Worm (Caenorhabditis elegans): Measurements from ENCODE around the gene angl-1.
A peak's percentile ranks its signal among the peaks of the same experiment; 100 is the strongest.
"Not testable (repeated sequence)": the region's sequence is repeated elsewhere in the genome, so short reads cannot be mapped to it uniquely, and the experiment has no call there.

angl-1 gene

DNA sequence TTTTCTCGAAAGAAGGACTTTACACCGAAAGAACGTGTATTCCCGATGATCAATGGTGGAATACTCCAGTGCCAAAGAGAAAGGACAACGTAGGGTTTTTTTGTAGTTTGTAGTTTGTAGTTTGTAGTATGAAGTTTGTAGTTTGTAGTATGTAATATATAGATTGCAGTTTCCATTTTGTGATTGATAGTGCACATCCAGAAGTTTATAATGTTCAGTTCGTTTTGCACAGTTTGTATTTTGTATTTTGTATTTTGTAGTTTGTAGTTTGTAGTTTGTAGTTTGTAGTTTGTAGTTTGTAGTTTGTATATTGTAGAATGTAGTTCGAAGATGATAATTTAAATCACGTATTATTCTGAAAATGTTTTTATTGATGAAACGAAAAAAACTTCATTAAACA is 35.4 kb upstream of the angl-1 start:
- peak; percentile 30 for TF ChIP-seq aha-1 (tag)
- TF ChIP-seq F49E8.2 (tag; optimal IDR thresholded peaks at IDR 0.05; ENCODE audit: borderline replicate concordance): no peak
- TF ChIP-seq ces-1 (GFP tag; optimal IDR thresholded peaks at IDR 0.05): no peak
- no peak for TF ChIP-seq nhr-102 (tag; optimal IDR thresholded peaks at IDR 0.05)
- no peak for TF ChIP-seq ama-1 (optimal IDR thresholded peaks at IDR 0.05)
- no peak for TF ChIP-seq spr-3 (GFP tag; optimal IDR thresholded peaks at IDR 0.05)
- no peak for TF ChIP-seq daf-19 (GFP tag; conservative IDR thresholded peaks at IDR 0.05)
- TF ChIP-seq nhr-28 (tag; optimal IDR thresholded peaks at IDR 0.05): peak; percentile 95
- TF ChIP-seq snpc-1.2 (GFP tag; IDR thresholded peaks at IDR 0.05): no peak
- TF ChIP-seq jun-1 (tag; optimal IDR thresholded peaks at IDR 0.05): no peak
- TF ChIP-seq mdl-1 (tag; optimal IDR thresholded peaks at IDR 0.05): no peak
- TF ChIP-seq ZK546.5 (tag; optimal IDR thresholded peaks at IDR 0.05): no peak

- TF ChIP-seq pha-4 (GFP tag; IDR thresholded peaks at IDR 0.05) (no peak), pha-4 (tag; optimal IDR thresholded peaks at IDR 0.05) (no peak), ZK337.2 (GFP tag; IDR thresholded peaks at IDR 0.05) (no peak), ama-1 (optimal IDR thresholded peaks at IDR 0.05) (no peak), mxl-3 (GFP tag; optimal IDR thresholded peaks at IDR 0.05) (no peak), dpl-1 (GFP tag; optimal IDR thresholded peaks at IDR 0.05) (no peak), nhr-48 (tag; optimal IDR thresholded peaks at IDR 0.05) (no peak), spr-1 (tag; optimal IDR thresholded peaks at IDR 0.05) (no peak), rbr-2 (tag; optimal IDR thresholded peaks at IDR 0.05) (no peak), hmg-1.1 (GFP tag; IDR thresholded peaks at IDR 0.05) (no peak), lir-3 (tag; optimal IDR thresholded peaks at IDR 0.05) (no peak), nhr-6 (tag; optimal IDR thresholded peaks at IDR 0.05) (no peak), nhr-25 (tag; optimal IDR thresholded peaks at IDR 0.05; ENCODE audit: borderline replicate concordance, insufficient read depth) (no peak)
These were observed 31.0 kb upstream of the angl-1 start, which contains the start of gene srh-271 for ce11 chrV:2621879-2622278. Gene srh-271 (minus strand): TSS chrV:2621979.

DNA sequence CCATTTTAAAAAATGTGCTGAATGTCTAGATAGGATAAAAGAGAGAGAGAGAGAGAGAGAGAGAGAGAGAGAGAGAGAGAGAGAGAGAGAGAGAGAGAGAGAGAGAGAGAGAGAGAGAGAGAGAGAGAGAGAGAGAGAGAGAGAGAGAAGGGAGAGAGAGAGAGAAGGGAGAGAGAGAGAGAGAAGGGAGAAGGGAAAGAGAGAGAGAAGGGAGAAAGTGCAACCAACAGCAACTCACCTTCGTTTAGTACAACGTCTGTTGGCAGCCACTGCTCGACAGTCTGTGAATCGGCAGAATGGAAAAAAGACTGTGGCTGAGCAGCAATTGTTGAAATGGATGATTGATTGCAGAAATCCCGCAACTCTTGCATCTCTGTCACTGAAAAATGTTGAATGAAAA is 29.1 kb upstream of the angl-1 start:
- TF ChIP-seq lin-39 (tag; optimal IDR thresholded peaks at IDR 0.05) (no peak), aha-1 (tag) (peak; percentile 67), set-16 (GFP tag; IDR thresholded peaks at IDR 0.05) (peak; percentile 78), attf-4 (tag; optimal IDR thresholded peaks at IDR 0.05) (no peak), skn-1 (tag; optimal IDR thresholded peaks at IDR 0.05) (no peak), unc-62 (GFP tag; optimal IDR thresholded peaks at IDR 0.05 in 1 of 2) (peak in 1 of 2 experiments; percentile 58), unc-62 (tag; optimal IDR thresholded peaks at IDR 0.05) (no peak)

DNA sequence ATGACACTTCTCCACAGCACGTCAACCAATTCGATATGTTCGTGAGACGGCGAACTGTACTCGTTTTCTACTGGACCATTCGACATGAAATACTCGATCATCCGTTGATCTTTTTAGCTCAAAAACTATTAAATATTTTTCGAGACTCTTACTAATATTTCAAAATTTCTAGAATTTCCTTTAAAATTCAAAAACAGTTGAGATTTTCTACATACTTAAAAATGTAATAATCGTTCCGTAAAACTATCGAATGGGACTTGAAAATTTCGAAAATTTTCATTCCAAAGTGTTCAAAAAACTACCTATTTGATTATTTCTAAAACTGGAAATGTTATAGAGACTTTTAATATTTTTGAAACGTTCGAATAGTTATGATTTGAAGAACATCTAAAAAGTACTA is 27.5 kb upstream of the angl-1 start, which contains the start of gene sknr-1:
Gene sknr-1, minus strand, starts transcription at position 101 of the 400 bp plus-strand sequence.
- not testable (repeated sequence) for TF ChIP-seq zag-1, daf-12, ztf-11 (tag; optimal IDR thresholded peaks at IDR 0.05)

ce11 chrV:2634783-2635569 is 17.9 kb upstream of the angl-1 start:
- TF ChIP-seq arid-1 (GFP tag; conservative IDR thresholded peaks at IDR 0.05) (peak; percentile 46; the same call in 1 of the 2 replicates), dmd-8 (GFP tag; IDR thresholded peaks at IDR 0.05) (0 out of 2 replicates have a peak, but pooled peaks have one; percentile 17), lin-38 (GFP tag; IDR thresholded peaks at IDR 0.05) (peak; percentile 32), lim-7 (GFP tag; IDR thresholded peaks at IDR 0.05) (0 out of 2 replicates have a peak, but pooled peaks have one; percentile 14), pha-4 (GFP tag; IDR thresholded peaks at IDR 0.05) (peak; percentile 33; the same call in 1 of the 2 replicates), egl-43 (GFP tag; IDR thresholded peaks at IDR 0.05) (0 out of 2 replicates have a peak, but pooled peaks have one; percentile 27), set-16 (GFP tag; IDR thresholded peaks at IDR 0.05) (peak; percentile 97)
- not testable (repeated sequence) for TF ChIP-seq pha-4 (tag; optimal IDR thresholded peaks at IDR 0.05)

Data from whole organism, L4 larva.